Worm (Caenorhabditis elegans): ENCODE measurements around the gene C50E3.15.

ce11 chrV:7624652-7625051 is 6.4 kb downstream of the C50E3.15 start, which contains the start of gene grsp-4:
- TF ChIP-seq pha-4 (GFP tag; IDR thresholded peaks at IDR 0.05) (no peak), pha-4 (tag; optimal IDR thresholded peaks at IDR 0.05) (no peak), fkh-10 (GFP tag; optimal IDR thresholded peaks at IDR 0.05) (no peak)

All from whole organism, L4 larva.